Worm (Caenorhabditis elegans) whole organism, L1 larva: ENCODE data around the gene kars-1.

Experiments used
- F16B12.6 ChIP-seq: fragments of 150-350 bp; optimal IDR thresholded peaks from 2 replicates; lab custom pipeline; 2014; ENCODE audit warnings: missing biosample characterization, missing genetic modification characterization
- Y116A8C.19 ChIP-seq: sonication (generic microtip); optimal IDR thresholded peaks from 2 replicates; lab custom pipeline; 2016; ENCODE audit warnings: missing compliant biosample characterization, missing genetic modification characterization, borderline replicate concordance
- alr-1 ChIP-seq: fragments of 200-800 bp; sonication (Bioruptor generic); optimal IDR thresholded peaks from 2 replicates; lab custom pipeline; 2018; ENCODE audit warnings: borderline replicate concordance, mild to moderate bottlenecking, missing genetic modification characterization, missing compliant biosample characterization
- blmp-1 ChIP-seq: fragments of 150-350 bp; optimal IDR thresholded peaks from 2 replicates; lab custom pipeline; 2014; ENCODE audit warnings: missing biosample characterization, missing genetic modification characterization
- ceh-8 ChIP-seq: fragments of 200-800 bp; sonication (Bioruptor generic); optimal IDR thresholded peaks from 2 replicates; lab custom pipeline; 2018; ENCODE audit warnings: mild to moderate bottlenecking, missing genetic modification characterization, moderate library complexity, missing compliant biosample characterization
- ceh-82 ChIP-seq, 3 experiments: fragments of 150-350 bp in 1 of 3; sonication (generic microtip) in 2 of 3; optimal IDR thresholded peaks; 2 replicates each; lab custom pipeline; 2014 to 2017; ENCODE audit warnings: missing biosample characterization in 3 of 3, missing genetic modification characterization in 3 of 3
- dsc-1 ChIP-seq: sonication (generic microtip); optimal IDR thresholded peaks from 2 replicates; lab custom pipeline; 2016; ENCODE audit warnings: mild to moderate bottlenecking, missing genetic modification characterization, missing compliant biosample characterization
- efl-1 ChIP-seq, 4 experiments: fragments of 150-350 bp; optimal IDR thresholded peaks in 3 of 4; peaks in 1 of 4; 1 replicate in 1 of 4; 2 replicates in 3 of 4; lab custom pipeline; 2014; ENCODE audit warnings: missing biosample characterization in 2 of 4, missing genetic modification characterization in 2 of 4, missing genetic modification reagents in 2 of 4
- elt-2 ChIP-seq: sonication (generic microtip); optimal IDR thresholded peaks from 2 replicates; lab custom pipeline; 2016; ENCODE audit warnings: missing genetic modification characterization, mild to moderate bottlenecking, inconsistent platforms, missing compliant biosample characterization, missing genetic modification reagents
- elt-3 ChIP-seq, 6 experiments: fragments of 150-350 bp in 1 of 6; sonication (generic microtip); optimal IDR thresholded peaks; 2 replicates each; lab custom pipeline; 2017 to 2018; ENCODE audit warnings: missing biosample characterization in 6 of 6, missing genetic modification characterization in 6 of 6, inconsistent platforms in 1 of 6
- ets-5 ChIP-seq: fragments of 200-800 bp; sonication (Bioruptor generic); IDR thresholded peaks from 2 replicates; pipeline ENCODE4 v1.3.6; 2022; ENCODE audit warnings: missing genetic modification characterization, missing compliant biosample characterization
- fkh-8 ChIP-seq: sonication (generic microtip); optimal IDR thresholded peaks from 2 replicates; lab custom pipeline; 2016; ENCODE audit warnings: mild to moderate bottlenecking, missing genetic modification characterization, missing compliant biosample characterization
- isw-1 ChIP-seq: fragments of 200-800 bp; sonication (Bioruptor generic); IDR thresholded peaks from 2 replicates; pipeline ENCODE4 v1.3.6; 2022; ENCODE audit warnings: missing genetic modification characterization, missing compliant biosample characterization
- lin-13 ChIP-seq: fragments of 150-350 bp; optimal IDR thresholded peaks from 2 replicates; lab custom pipeline; 2014; ENCODE audit warnings: missing biosample characterization, missing genetic modification reagents, missing genetic modification characterization
- mab-9 ChIP-seq: fragments of 200-800 bp; sonication (Bioruptor generic); IDR thresholded peaks from 2 replicates; pipeline ENCODE4 v1.3.6; 2022; ENCODE audit warnings: missing genetic modification reagents, missing genetic modification characterization, missing compliant biosample characterization
- mdl-1 ChIP-seq, 2 experiments: fragments of 150-350 bp; optimal IDR thresholded peaks; 2 replicates each; lab custom pipeline; 2014 to 2017; ENCODE audit warnings: missing biosample characterization in 2 of 2, missing genetic modification characterization in 2 of 2, inconsistent platforms in 1 of 2
- nhr-19 ChIP-seq: fragments of 200-800 bp; sonication (Bioruptor generic); conservative IDR thresholded peaks from 2 replicates; pipeline ENCODE4 v1.3.6; 2022; ENCODE audit warnings: missing genetic modification characterization, missing compliant biosample characterization
- nhr-71 ChIP-seq: sonication (generic microtip); optimal IDR thresholded peaks from 2 replicates; lab custom pipeline; 2016; ENCODE audit warnings: mild to moderate bottlenecking, missing genetic modification characterization, moderate library complexity, missing compliant biosample characterization
- nhr-90 ChIP-seq: sonication (generic microtip); optimal IDR thresholded peaks from 2 replicates; lab custom pipeline; 2016; ENCODE audit warnings: mild to moderate bottlenecking, missing genetic modification characterization, missing compliant biosample characterization; ENCODE audit not compliant: poor library complexity
- snu-23 ChIP-seq: sonication (generic microtip); optimal IDR thresholded peaks from 2 replicates; lab custom pipeline; 2016; ENCODE audit warnings: missing genetic modification characterization, missing compliant biosample characterization
- tbx-2 ChIP-seq: sonication (generic microtip); optimal IDR thresholded peaks from 2 replicates; lab custom pipeline; 2016; ENCODE audit warnings: missing genetic modification characterization, missing compliant biosample characterization

The kars-1 gene

ce11 chrII:7022370-7023001 is 49.7 kb downstream of the kars-1 start, which contains the start of the genes lst-6 and lst-5 (continued):
- TF ChIP-seq tbx-2 (tag; lab: Kevin White, UChicago): peak; percentile 68
- peak; percentile 70 for TF ChIP-seq dsc-1
- TF ChIP-seq alr-1 (tag; lab: Kevin White, UChicago): no peak
- peak; percentile 10 for TF ChIP-seq nhr-90 (tag; lab: Kevin White, UChicago)
- peak; percentile 58 for TF ChIP-seq isw-1 (GFP tag; lab: Robert Waterston, UW)
- TF ChIP-seq snu-23 (GFP tag; lab: Kevin White, UChicago): peak; percentile 76
- TF ChIP-seq Y116A8C.19 (tag; lab: Kevin White, UChicago): no peak
- TF ChIP-seq mab-9 (GFP tag; lab: Robert Waterston, UW): no peak
- peak; percentile 74 for TF ChIP-seq fkh-8
- TF ChIP-seq mdl-1 (tag; optimal IDR thresholded peaks at IDR 0.05; lab: Kevin White, UChicago): peak in 1 of 2 experiments; percentile 42
- peak; percentile 14 for TF ChIP-seq blmp-1
- no peak for TF ChIP-seq ets-5 (GFP tag; lab: Robert Waterston, UW)
- TF ChIP-seq nhr-19 (GFP tag; lab: Robert Waterston, UW): peak; percentile 65
- peak; percentile 24 for TF ChIP-seq lin-13
- peak; percentile 58 for TF ChIP-seq F16B12.6 (tag; lab: Kevin White, UChicago)
- TF ChIP-seq ceh-82 (tag; optimal IDR thresholded peaks at IDR 0.05; lab: Kevin White, UChicago): peak; percentile 54 to 58 (median 56)
- TF ChIP-seq elt-2 (tag; lab: Kevin White, UChicago): peak; percentile 75
- TF ChIP-seq efl-1 (optimal IDR thresholded peaks at IDR 0.05; lab: Kevin White, UChicago): peak; percentile 61 to 73
- TF ChIP-seq efl-1 (GFP tag; optimal IDR thresholded peaks at IDR 0.05 in 1 of 2; lab: Kevin White, UChicago): peak; percentile 67 to 97
- no peak for TF ChIP-seq elt-3 (tag; optimal IDR thresholded peaks at IDR 0.05; lab: Kevin White, UChicago)
- TF ChIP-seq ceh-8 (GFP tag; lab: Kevin White, UChicago): peak; percentile 5
- peak; percentile 84 for TF ChIP-seq nhr-71 (tag; lab: Kevin White, UChicago)
